Fruit fly (Drosophila melanogaster): ENCODE measurements around the gene D2hgdh.

D2hgdh gene

dm6 chrX:2145690-2146470 lies 4.6 kb downstream of the D2hgdh start (continued):
- peak; percentile 5 for TF ChIP-seq repo (GFP tag; optimal IDR thresholded peaks at IDR 0.05)
- peak; percentile 41 for TF ChIP-seq sug (tag; optimal IDR thresholded peaks at IDR 0.05)
- TF ChIP-seq CG17612 (GFP tag; IDR thresholded peaks at IDR 0.05) = no peak
- TF ChIP-seq Ptx1 (GFP tag; IDR thresholded peaks at IDR 0.05) = peak; percentile 39
- no peak for TF ChIP-seq CG17568 (GFP tag; optimal IDR thresholded peaks at IDR 0.05)
- no peak for TF ChIP-seq CG42726 (GFP tag; IDR thresholded peaks at IDR 0.05; ENCODE audit: partially characterized antibody)
- TF ChIP-seq Xbp1 (GFP tag; optimal IDR thresholded peaks at IDR 0.05) = peak; percentile 26
- no peak for TF ChIP-seq Dip2 (GFP tag; IDR thresholded peaks at IDR 0.05)
- no peak for TF ChIP-seq pan (optimal IDR thresholded peaks at IDR 0.05)
- no peak for TF ChIP-seq pan (GFP tag; optimal IDR thresholded peaks at IDR 0.05 in 1 of 2, IDR thresholded peaks at IDR 0.05 in 1 of 2)
- TF ChIP-seq Opbp (GFP tag; IDR thresholded peaks at IDR 0.05; ENCODE audit: partially characterized antibody) = 0 out of 3 replicates have a peak, but pooled peaks have one; percentile 22
- TF ChIP-seq Elba2 (GFP tag; optimal IDR thresholded peaks at IDR 0.05) = no peak
- no peak for TF ChIP-seq chinmo (GFP tag; IDR thresholded peaks at IDR 0.05; ENCODE audit: partially characterized antibody)
- no peak for TF ChIP-seq crol (GFP tag; IDR thresholded peaks at IDR 0.05)
- TF ChIP-seq CG13894 (tag; optimal IDR thresholded peaks at IDR 0.05) = peak; percentile 42
- TF ChIP-seq Dbx (GFP tag; IDR thresholded peaks at IDR 0.05) = 0 out of 3 replicates have a peak, but pooled peaks have one; percentile 36
- no peak for TF ChIP-seq bsh (GFP tag; optimal IDR thresholded peaks at IDR 0.05)
- TF ChIP-seq bcd (GFP tag; optimal IDR thresholded peaks at IDR 0.05) = peak; percentile 42
- TF ChIP-seq CG17359 (tag; optimal IDR thresholded peaks at IDR 0.05) = peak; percentile 8
- no peak for TF ChIP-seq Ets97D (GFP tag; optimal IDR thresholded peaks at IDR 0.05)
- TF ChIP-seq CG2875 (GFP tag; optimal IDR thresholded peaks at IDR 0.05) = no peak
- TF ChIP-seq CG1233 (GFP tag; optimal IDR thresholded peaks at IDR 0.05) = peak; percentile 17
- peak; percentile 41 for TF ChIP-seq lab (GFP tag; optimal IDR thresholded peaks at IDR 0.05)
- no peak for TF ChIP-seq CG11085 (GFP tag; IDR thresholded peaks at IDR 0.05)
- no peak; the same call in 2 of the 3 replicates for TF ChIP-seq tgo (GFP tag; IDR thresholded peaks at IDR 0.05)
- peak; percentile 7 for TF ChIP-seq caup (GFP tag; optimal IDR thresholded peaks at IDR 0.05; ENCODE audit: severe bottlenecking)
- no peak for TF ChIP-seq ac (GFP tag; optimal IDR thresholded peaks at IDR 0.05)
- peak; percentile 36; the same call in 1 of the 2 replicates for TF ChIP-seq NFAT (GFP tag; IDR thresholded peaks at IDR 0.05)
- TF ChIP-seq Pdp1 (GFP tag; optimal IDR thresholded peaks at IDR 0.05) = peak; percentile 22 to 51
- peak; percentile 50 for TF ChIP-seq CG7556 (GFP tag; optimal IDR thresholded peaks at IDR 0.05)
- no peak for TF ChIP-seq CG6854 (GFP tag; optimal IDR thresholded peaks at IDR 0.05)
- no peak for TF ChIP-seq CG31365 (tag; optimal IDR thresholded peaks at IDR 0.05)
- no peak for TF ChIP-seq CG7928 (GFP tag; optimal IDR thresholded peaks at IDR 0.05)
- no peak for TF ChIP-seq CG16779 (GFP tag; IDR thresholded peaks at IDR 0.05)
- peak; percentile 53 for TF ChIP-seq gem (tag; optimal IDR thresholded peaks at IDR 0.05)
- TF ChIP-seq fru (optimal IDR thresholded peaks at IDR 0.05) = no peak
- TF ChIP-seq HLH54F (GFP tag; optimal IDR thresholded peaks at IDR 0.05) = peak; percentile 6
- TF ChIP-seq CG6654 (GFP tag; optimal IDR thresholded peaks at IDR 0.05) = no peak

dm6 chrX:2146574-2146973 lies 5.3 kb downstream of the D2hgdh start:
- peak; percentile 17 for TF ChIP-seq CG31365 (tag; optimal IDR thresholded peaks at IDR 0.05)
- peak; percentile 11; the same call in 1 of the 2 replicates for TF ChIP-seq CG32532 (GFP tag; IDR thresholded peaks at IDR 0.05)
- TF ChIP-seq CG12769 (tag; optimal IDR thresholded peaks at IDR 0.05) = peak; percentile 5
- TF ChIP-seq CG4404 (GFP tag; IDR thresholded peaks at IDR 0.05) = 0 out of 2 replicates have a peak, but pooled peaks have one; percentile 6
- peak; percentile 26 for TF ChIP-seq CG15696 (tag; optimal IDR thresholded peaks at IDR 0.05)
- TF ChIP-seq org-1 (GFP tag; optimal IDR thresholded peaks at IDR 0.05) = peak; percentile 1
- no peak for TF ChIP-seq CG1792 (GFP tag; optimal IDR thresholded peaks at IDR 0.05)
- TF ChIP-seq CG12219 (GFP tag; optimal IDR thresholded peaks at IDR 0.05) = peak; percentile 7
- 0 out of 2 replicates have a peak, but pooled peaks have one; percentile 21 for TF ChIP-seq Rx (GFP tag; IDR thresholded peaks at IDR 0.05)
- no peak for TF ChIP-seq Vsx1 (GFP tag; optimal IDR thresholded peaks at IDR 0.05)
- peak in 1 of 2 experiments; percentile 26 for TF ChIP-seq bsh (GFP tag; optimal IDR thresholded peaks at IDR 0.05)
- TF ChIP-seq PHDP (tag; optimal IDR thresholded peaks at IDR 0.05) = no peak
- peak; percentile 17; the same call in 1 of the 2 replicates for TF ChIP-seq vvl (GFP tag; IDR thresholded peaks at IDR 0.05)
- no peak for TF ChIP-seq CG16779 (GFP tag; IDR thresholded peaks at IDR 0.05)
- TF ChIP-seq CG11695 (GFP tag; IDR thresholded peaks at IDR 0.05) = 0 out of 3 replicates have a peak, but pooled peaks have one; percentile 24
